Worm (Caenorhabditis elegans) whole organism, L4 larva: ENCODE data around the gene hlb-1.

Experiments
- T20F7.1 ChIP-seq: fragments of 200-800 bp; sonication (Bioruptor generic); optimal IDR thresholded peaks from 2 replicates; lab custom pipeline; 2018; ENCODE audit warnings: mild to moderate bottlenecking, missing genetic modification characterization, missing compliant biosample characterization
- Y105C5A.15 ChIP-seq: fragments of 200-800 bp; sonication (Bioruptor generic); IDR thresholded peaks from 2 replicates; pipeline ENCODE4 v1.3.6; 2022; ENCODE audit warnings: missing genetic modification characterization, missing compliant biosample characterization
- aha-1 ChIP-seq: fragments of 150-350 bp; peaks from one replicate; lab custom pipeline; 2014; ENCODE audit warnings: missing biosample characterization, missing genetic modification characterization
- aly-2 ChIP-seq: sonication (generic microtip); optimal IDR thresholded peaks from 2 replicates; lab custom pipeline; 2018; ENCODE audit warnings: missing biosample characterization, missing genetic modification characterization
- ama-1 ChIP-seq: fragments of 150-350 bp; optimal IDR thresholded peaks from 2 replicates; lab custom pipeline; 2014; ENCODE audit warnings: inconsistent platforms, mixed read lengths
- arid-1 ChIP-seq: fragments of 200-800 bp; sonication (Bioruptor generic); conservative IDR thresholded peaks from 2 replicates; pipeline ENCODE4 v1.3.6; 2022; ENCODE audit warnings: missing genetic modification reagents, missing genetic modification characterization, missing compliant biosample characterization
- attf-4 ChIP-seq: sonication (generic microtip); optimal IDR thresholded peaks from 3 replicates; lab custom pipeline; 2017; ENCODE audit warnings: missing biosample characterization, missing genetic modification characterization
- ceh-28 ChIP-seq: fragments of 150-350 bp; optimal IDR thresholded peaks from 2 replicates; lab custom pipeline; 2014; ENCODE audit warnings: missing biosample characterization, missing genetic modification reagents, missing genetic modification characterization
- ceh-44 ChIP-seq: fragments of 200-800 bp; sonication (Bioruptor generic); IDR thresholded peaks from 2 replicates; pipeline ENCODE4 v1.3.6; 2022; ENCODE audit warnings: missing genetic modification reagents, missing genetic modification characterization, missing compliant biosample characterization
- ceh-62 ChIP-seq: sonication (generic microtip); optimal IDR thresholded peaks from 2 replicates; lab custom pipeline; 2017; ENCODE audit warnings: missing biosample characterization, missing genetic modification characterization
- ces-1 ChIP-seq: fragments of 150-350 bp; sonication (generic microtip); optimal IDR thresholded peaks from 4 replicates; lab custom pipeline; 2014; ENCODE audit warnings: missing biosample characterization, missing genetic modification reagents, missing genetic modification characterization
- daf-12 ChIP-seq: fragments of 150-350 bp; optimal IDR thresholded peaks from 2 replicates; lab custom pipeline; 2014; ENCODE audit warnings: missing biosample characterization, missing genetic modification reagents, missing genetic modification characterization
- daf-16 ChIP-seq, 3 experiments: sonication (generic microtip); optimal IDR thresholded peaks; 2 replicates each; lab custom pipeline; 2016 to 2017; ENCODE audit warnings: missing genetic modification characterization in 3 of 3, missing genetic modification reagents in 3 of 3, mild to moderate bottlenecking in 2 of 3, missing compliant biosample characterization in 2 of 3, missing biosample characterization in 1 of 3, moderate library complexity in 1 of 3
- dve-1 ChIP-seq: sonication (generic microtip); optimal IDR thresholded peaks from 2 replicates; lab custom pipeline; 2017; ENCODE audit warnings: antibody characterized with exemption, mild to moderate bottlenecking, missing genetic modification characterization, missing compliant biosample characterization; ENCODE audit not compliant: insufficient read depth
- egl-27 ChIP-seq: sonication (generic microtip); optimal IDR thresholded peaks from 3 replicates; lab custom pipeline; 2017; ENCODE audit warnings: missing biosample characterization, missing genetic modification reagents, missing genetic modification characterization
- egl-43 ChIP-seq: fragments of 200-800 bp; sonication (Bioruptor generic); IDR thresholded peaks from 2 replicates; pipeline ENCODE4 v1.3.6; 2022; ENCODE audit warnings: missing genetic modification reagents, missing genetic modification characterization, missing compliant biosample characterization
- gei-8 ChIP-seq: fragments of 200-800 bp; sonication (Bioruptor generic); optimal IDR thresholded peaks from 2 replicates; lab custom pipeline; 2018; ENCODE audit warnings: mild to moderate bottlenecking, missing genetic modification characterization, missing compliant biosample characterization
- hif-1 ChIP-seq, 2 experiments: sonication (generic microtip); optimal IDR thresholded peaks; 2 replicates each; lab custom pipeline; 2016 to 2017; ENCODE audit warnings: missing compliant biosample characterization in 2 of 2, missing genetic modification characterization in 2 of 2, missing genetic modification reagents in 2 of 2, missing genotype in 2 of 2, mild to moderate bottlenecking in 1 of 2
- hlh-11 ChIP-seq: fragments of 200-800 bp; sonication (Bioruptor generic); optimal IDR thresholded peaks from 2 replicates; lab custom pipeline; 2018; ENCODE audit warnings: mild to moderate bottlenecking, missing genetic modification characterization, missing compliant biosample characterization
- hlh-30 ChIP-seq: sonication (generic microtip); optimal IDR thresholded peaks from 2 replicates; lab custom pipeline; 2017; ENCODE audit warnings: antibody characterized with exemption, mild to moderate bottlenecking, missing genetic modification characterization, missing compliant biosample characterization; ENCODE audit not compliant: insufficient read depth
- jun-1 ChIP-seq: fragments of 150-350 bp; optimal IDR thresholded peaks from 2 replicates; lab custom pipeline; 2014; ENCODE audit warnings: missing biosample characterization, missing genetic modification reagents, missing genetic modification characterization
- lir-3 ChIP-seq: sonication (generic microtip); optimal IDR thresholded peaks from 2 replicates; lab custom pipeline; 2016; ENCODE audit warnings: mild to moderate bottlenecking, missing genetic modification characterization, missing compliant biosample characterization
- mdl-1 ChIP-seq, 2 experiments: fragments of 150-350 bp in 1 of 2; sonication (generic microtip) in 1 of 2; optimal IDR thresholded peaks; 2 replicates each; lab custom pipeline; 2014 to 2017; ENCODE audit warnings: missing biosample characterization in 2 of 2, missing genetic modification characterization in 2 of 2
- mxl-3 ChIP-seq: fragments of 200-800 bp; sonication (Bioruptor generic); optimal IDR thresholded peaks from 2 replicates; lab custom pipeline; 2018; ENCODE audit warnings: mild to moderate bottlenecking, missing genetic modification characterization, missing compliant biosample characterization
- nhr-10 ChIP-seq: fragments of 150-350 bp; optimal IDR thresholded peaks from 2 replicates; lab custom pipeline; 2014; ENCODE audit warnings: missing biosample characterization, missing genetic modification characterization
- nhr-25 ChIP-seq: sonication (generic microtip); optimal IDR thresholded peaks from 2 replicates; lab custom pipeline; 2017; ENCODE audit warnings: missing genetic modification characterization, mild to moderate bottlenecking, missing compliant biosample characterization, antibody characterized with exemption, moderate library complexity, borderline replicate concordance; ENCODE audit not compliant: insufficient read depth
- nhr-28 ChIP-seq: fragments of 150-350 bp; optimal IDR thresholded peaks from 2 replicates; lab custom pipeline; 2014; ENCODE audit warnings: missing biosample characterization, missing genetic modification characterization
- nhr-6 ChIP-seq: fragments of 150-350 bp; optimal IDR thresholded peaks from 2 replicates; lab custom pipeline; 2014; ENCODE audit warnings: missing biosample characterization, missing genetic modification characterization
- nhr-76 ChIP-seq: fragments of 150-350 bp; optimal IDR thresholded peaks from 2 replicates; lab custom pipeline; 2014; ENCODE audit warnings: missing biosample characterization, missing genetic modification characterization
- pha-4 ChIP-seq, 2 experiments: fragments of 150-350 bp in 1 of 2; fragments of 200-800 bp in 1 of 2; sonication (Bioruptor generic) in 1 of 2; IDR thresholded peaks in 1 of 2; optimal IDR thresholded peaks in 1 of 2; 2 replicates each; pipeline versions ENCODE4 v1.3.6 to Lab custom; 2014 to 2022; ENCODE audit warnings: missing genetic modification characterization in 2 of 2, missing genetic modification reagents in 2 of 2, missing biosample characterization in 1 of 2, missing compliant biosample characterization in 1 of 2
- pqm-1 ChIP-seq: sonication (generic microtip); optimal IDR thresholded peaks from 2 replicates; lab custom pipeline; 2017; ENCODE audit warnings: missing biosample characterization, missing genetic modification characterization
- rbr-2 ChIP-seq: sonication (generic microtip); optimal IDR thresholded peaks from 2 replicates; lab custom pipeline; 2016; ENCODE audit warnings: missing genotype, missing genetic modification characterization, missing compliant biosample characterization
- tag-97 ChIP-seq: fragments of 200-800 bp; sonication (Bioruptor generic); IDR thresholded peaks from 2 replicates; pipeline ENCODE4 v1.3.6; 2022; ENCODE audit warnings: missing genetic modification characterization, missing compliant biosample characterization
- unc-62 ChIP-seq, 3 experiments: fragments of 150-350 bp in 1 of 3; sonication (generic microtip); optimal IDR thresholded peaks in 2 of 3; peaks in 1 of 3; 1 replicate in 1 of 3; 2 replicates in 2 of 3; lab custom pipeline; 2014 to 2017; ENCODE audit warnings: missing biosample characterization in 3 of 3, missing genetic modification characterization in 3 of 3, missing genetic modification reagents in 3 of 3, missing genotype in 1 of 3
- zfp-3 ChIP-seq: fragments of 200-800 bp; sonication (Bioruptor generic); conservative IDR thresholded peaks from 2 replicates; pipeline ENCODE4 v1.3.6; 2022; ENCODE audit warnings: missing genetic modification reagents, missing genetic modification characterization, missing compliant biosample characterization

The hlb-1 gene

ce11 chrX:13864191-13864590, 18.3 kb downstream of the hlb-1 start, which contains the start of gene M03B6.3:
Gene M03B6.3 (minus strand): TSS chrX:13864292.
- TF ChIP-seq aly-2 = no peak
- no peak for TF ChIP-seq T20F7.1 (GFP tag; lab: Kevin White, UChicago)
- TF ChIP-seq rbr-2 (tag; lab: Kevin White, UChicago) = no peak
- no peak for TF ChIP-seq daf-12 (tag; lab: Kevin White, UChicago)
- TF ChIP-seq hlh-30 = no peak
- TF ChIP-seq Y105C5A.15 (GFP tag; lab: Robert Waterston, UW) = no peak
- TF ChIP-seq zfp-3 (GFP tag; lab: Robert Waterston, UW) = no peak
- TF ChIP-seq nhr-25 = no peak
- TF ChIP-seq ceh-28 (tag; lab: Kevin White, UChicago) = no peak
- no peak for TF ChIP-seq gei-8 (GFP tag; lab: Kevin White, UChicago)
- TF ChIP-seq attf-4 (tag; lab: Kevin White, UChicago) = no peak
- no peak for TF ChIP-seq ama-1 (lab: Kevin White, UChicago)
- TF ChIP-seq mdl-1 (tag; optimal IDR thresholded peaks at IDR 0.05; lab: Kevin White, UChicago) = no peak
- no peak for TF ChIP-seq mxl-3 (GFP tag; lab: Kevin White, UChicago)
- no peak for TF ChIP-seq nhr-6
- no peak for TF ChIP-seq egl-43 (GFP tag; lab: Robert Waterston, UW)
- no peak for TF ChIP-seq ceh-44 (GFP tag; lab: Robert Waterston, UW)
- TF ChIP-seq hlh-11 = no peak
- no peak for TF ChIP-seq daf-16 (GFP tag; optimal IDR thresholded peaks at IDR 0.05; lab: Kevin White, UChicago)
- TF ChIP-seq daf-16 (tag; optimal IDR thresholded peaks at IDR 0.05; lab: Kevin White, UChicago) = no peak
- TF ChIP-seq nhr-76 (tag; lab: Kevin White, UChicago) = no peak
- TF ChIP-seq, all 104 proteins: peak for 0

DNA sequence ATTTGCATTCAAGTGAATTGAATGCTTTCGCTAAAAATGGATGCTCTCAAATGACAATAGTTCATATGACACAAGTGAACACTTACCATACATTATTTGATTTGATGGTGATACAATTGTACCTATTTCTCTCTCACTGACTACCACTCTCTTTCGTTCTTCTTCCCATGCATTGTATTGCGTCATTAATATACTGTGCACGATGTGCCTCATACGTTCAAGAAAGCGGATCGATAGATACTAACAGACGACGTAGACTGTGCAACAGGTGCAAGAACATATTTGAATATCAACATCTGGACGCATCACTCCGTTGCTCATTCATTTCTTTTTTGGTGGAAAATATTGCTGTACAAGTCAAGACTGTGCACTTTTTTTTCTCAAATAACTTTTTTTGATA, 23.8 kb downstream of the hlb-1 start, which contains the start of gene M03B6.4:
Gene M03B6.4, plus strand, starts transcription at position 149 of the 400 bp plus-strand sequence.
- TF ChIP-seq pqm-1 = peak; percentile 27
- no peak for TF ChIP-seq hif-1 (tag; optimal IDR thresholded peaks at IDR 0.05; lab: Kevin White, UChicago)
- no peak for TF ChIP-seq lir-3 (tag; lab: Kevin White, UChicago)
- peak; percentile 30 for TF ChIP-seq aha-1 (tag; lab: Kevin White, UChicago)
- TF ChIP-seq Y105C5A.15 (GFP tag; lab: Robert Waterston, UW) = no peak
- TF ChIP-seq jun-1 (tag; lab: Kevin White, UChicago) = no peak
- TF ChIP-seq nhr-10 (tag; lab: Kevin White, UChicago) = no peak
- no peak for TF ChIP-seq T20F7.1 (GFP tag; lab: Kevin White, UChicago)
- no peak for TF ChIP-seq pha-4 (GFP tag; IDR thresholded peaks at IDR 0.05; lab: Robert Waterston, UW)
- no peak for TF ChIP-seq pha-4 (tag; optimal IDR thresholded peaks at IDR 0.05; lab: Kevin White, UChicago)
- TF ChIP-seq nhr-28 (tag; lab: Kevin White, UChicago) = peak; percentile 23
- TF ChIP-seq tag-97 = no peak

- TF ChIP-seq ces-1 (GFP tag; lab: Kevin White, UChicago) (no peak), arid-1 (GFP tag; lab: Robert Waterston, UW) (no peak), aha-1 (tag; lab: Kevin White, UChicago) (peak; percentile 27)
Measured at ce11 chrX:13855928-13856327, 26.6 kb downstream of the hlb-1 start.

ce11 chrX:13852606-13853005, 29.9 kb downstream of the hlb-1 start, which contains the start of gene mct-3:
Gene mct-3 (plus strand): TSS chrX:13852906.
- no peak for TF ChIP-seq ceh-62 (tag; lab: Kevin White, UChicago)
- TF ChIP-seq aha-1 (tag; lab: Kevin White, UChicago) = peak; percentile 13

ce11 chrX:13851590-13851989, 30.9 kb downstream of the hlb-1 start:
- TF ChIP-seq egl-27 (no peak), unc-62 (GFP tag; optimal IDR thresholded peaks at IDR 0.05 in 1 of 2; lab: Kevin White, UChicago) (peak in 1 of 2 experiments; percentile 94), unc-62 (tag; optimal IDR thresholded peaks at IDR 0.05; lab: Kevin White, UChicago) (no peak), dve-1 (peak; percentile 11), hlh-11 (peak; percentile 14)
